Fruit fly (Drosophila melanogaster) whole organism, pupa: ENCODE measurements around the gene HipHop.

Experiments
- CG15710 ChIP-seq: fragments of 200-800 bp; sonication (Bioruptor generic); optimal IDR thresholded peaks from 2 replicates; lab custom pipeline; 2018; ENCODE audit warnings: missing biosample characterization, mild to moderate bottlenecking, missing genetic modification characterization, moderate library complexity
- CG17806 ChIP-seq: fragments of 200-800 bp; sonication (Bioruptor generic); optimal IDR thresholded peaks from 2 replicates; lab custom pipeline; 2018; ENCODE audit warnings: missing biosample characterization, mild to moderate bottlenecking, missing genetic modification characterization, moderate library complexity
- CG4496 ChIP-seq: fragments of 200-800 bp; sonication (Bioruptor generic); IDR thresholded peaks from 3 replicates; pipeline ENCODE4 v1.3.6; 2022; ENCODE audit warnings: missing biosample characterization, missing genetic modification characterization
- CG8159 ChIP-seq: fragments of 200-800 bp; sonication (Bioruptor generic); optimal IDR thresholded peaks from 3 replicates; lab custom pipeline; 2018; ENCODE audit warnings: missing biosample characterization, mild to moderate bottlenecking, missing genetic modification characterization, moderate library complexity
- CG9948 ChIP-seq: fragments of 200-800 bp; sonication (Bioruptor generic); optimal IDR thresholded peaks from 2 replicates; lab custom pipeline; 2018; ENCODE audit warnings: missing biosample characterization, mild to moderate bottlenecking, missing genetic modification characterization, moderate library complexity
- D1 ChIP-seq: fragments of 200-800 bp; sonication (Bioruptor generic); optimal IDR thresholded peaks from 2 replicates; lab custom pipeline; 2018; ENCODE audit warnings: missing biosample characterization, mild to moderate bottlenecking, missing genetic modification characterization, moderate library complexity
- Ets98B ChIP-seq: fragments of 200-800 bp; sonication (Bioruptor generic); IDR thresholded peaks from 2 replicates; pipeline ENCODE4 v1.3.6; 2022; ENCODE audit warnings: missing biosample characterization, missing genetic modification characterization
- Pif1A ChIP-seq: fragments of 200-800 bp; sonication (Bioruptor generic); optimal IDR thresholded peaks from 3 replicates; lab custom pipeline; 2016; ENCODE audit warnings: missing biosample characterization, missing genetic modification characterization
- Pif1B ChIP-seq: fragments of 200-800 bp; sonication (Bioruptor generic); optimal IDR thresholded peaks from 3 replicates; lab custom pipeline; 2016; ENCODE audit warnings: missing biosample characterization, missing genetic modification characterization
- Snoo ChIP-seq: fragments of 200-800 bp; sonication (Bioruptor generic); optimal IDR thresholded peaks from 3 replicates; lab custom pipeline; 2017; ENCODE audit warnings: missing biosample characterization, mild to moderate bottlenecking, missing genetic modification characterization, inconsistent platforms
- fd96Ca ChIP-seq: fragments of 200-800 bp; sonication (Bioruptor generic); IDR thresholded peaks from 3 replicates; pipeline ENCODE4 v1.3.6; 2022; ENCODE audit warnings: missing biosample characterization, missing genetic modification characterization
- rn ChIP-seq: fragments of 200-800 bp; sonication (Bioruptor generic); IDR thresholded peaks from 2 replicates; pipeline ENCODE4 v1.3.6; 2022; ENCODE audit warnings: missing biosample characterization, missing genetic modification characterization

DNA sequence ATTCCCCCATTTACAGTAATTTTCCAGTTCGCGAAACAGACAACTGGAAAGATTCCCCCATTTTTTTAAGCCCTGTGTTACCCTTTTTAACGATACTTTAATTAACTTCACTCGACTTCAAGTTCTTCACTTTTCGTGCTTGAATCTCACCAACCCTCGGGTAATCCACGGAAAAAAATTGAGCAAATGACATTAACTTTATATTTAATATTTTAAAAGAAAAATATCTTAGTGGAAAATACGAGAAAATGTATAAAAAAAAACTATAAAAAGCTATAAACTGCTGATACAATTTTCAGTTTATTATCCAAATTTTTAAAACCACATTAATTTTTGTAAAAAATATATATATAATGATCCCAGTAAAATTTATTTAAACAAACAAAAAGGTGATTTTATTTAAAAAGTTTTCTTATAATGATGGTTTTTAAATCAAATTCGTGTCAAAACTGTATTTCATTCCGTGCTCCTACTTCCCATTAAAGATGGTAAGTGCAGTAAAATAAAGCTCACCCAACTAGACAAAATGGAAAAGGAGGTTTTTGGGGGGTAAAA, 21.4 kb upstream of the HipHop start:
- TF ChIP-seq CG17806 (peak; percentile 44), Snoo (no peak), rn (no peak), Pif1A (GFP tag; lab: Kevin White, UChicago) (no peak), Ets98B (GFP tag; lab: Robert Waterston, UW) (no peak), CG4496 (GFP tag; lab: Robert Waterston, UW) (no peak), CG8159 (tag; lab: Kevin White, UChicago) (peak; percentile 65), D1 (tag; lab: Kevin White, UChicago) (peak; percentile 66), CG9948 (tag; lab: Kevin White, UChicago) (peak; percentile 17), fd96Ca (no peak), CG15710 (tag; lab: Kevin White, UChicago) (peak; percentile 33), Pif1B (no peak)
